Fruit fly (Drosophila melanogaster) whole organism, embryonic: Measurements from ENCODE around the gene CG33647.

Experiments
- CG10654 ChIP-seq: fragments of 200-800 bp; sonication (Bioruptor generic); optimal IDR thresholded peaks from 2 replicates; lab custom pipeline; 2016; ENCODE audit warnings: missing biosample characterization, missing genetic modification characterization
- CG11723 ChIP-seq: fragments of 200-800 bp; sonication (Bioruptor generic); optimal IDR thresholded peaks from 2 replicates; lab custom pipeline; 2017; ENCODE audit warnings: missing biosample characterization, mild to moderate bottlenecking, missing genetic modification characterization
- CG14014 ChIP-seq: fragments of 200-800 bp; sonication (Bioruptor generic); IDR thresholded peaks from 2 replicates; pipeline ENCODE4 v1.3.6; 2022; ENCODE audit warnings: missing biosample characterization, missing genetic modification characterization
- CTCF ChIP-seq: fragments of 200-800 bp; sonication (Bioruptor generic); optimal IDR thresholded peaks from 2 replicates; lab custom pipeline; 2017; ENCODE audit warnings: missing biosample characterization, mild to moderate bottlenecking, missing genetic modification characterization, moderate library complexity
- Ravus ChIP-seq: fragments of 200-800 bp; sonication (Bioruptor generic); IDR thresholded peaks from 2 replicates; pipeline ENCODE4 v1.3.6; 2022; ENCODE audit warnings: missing biosample characterization, missing genetic modification characterization
- fd102C ChIP-seq: fragments of 200-800 bp; sonication (Bioruptor generic); optimal IDR thresholded peaks from 2 replicates; lab custom pipeline; 2018; ENCODE audit warnings: missing biosample characterization, mild to moderate bottlenecking, missing genetic modification characterization, moderate library complexity
- trem ChIP-seq: fragments of 200-800 bp; optimal IDR thresholded peaks from 3 replicates; lab custom pipeline; 2019; ENCODE audit warnings: missing biosample characterization, mild to moderate bottlenecking, missing genetic modification characterization, moderate library complexity
- ttk ChIP-seq: fragments of 200-800 bp; sonication (Bioruptor generic); IDR thresholded peaks from 2 replicates; pipeline ENCODE4 v2.1.2; 2022; ENCODE audit warnings: missing biosample characterization, missing genetic modification characterization

DNA sequence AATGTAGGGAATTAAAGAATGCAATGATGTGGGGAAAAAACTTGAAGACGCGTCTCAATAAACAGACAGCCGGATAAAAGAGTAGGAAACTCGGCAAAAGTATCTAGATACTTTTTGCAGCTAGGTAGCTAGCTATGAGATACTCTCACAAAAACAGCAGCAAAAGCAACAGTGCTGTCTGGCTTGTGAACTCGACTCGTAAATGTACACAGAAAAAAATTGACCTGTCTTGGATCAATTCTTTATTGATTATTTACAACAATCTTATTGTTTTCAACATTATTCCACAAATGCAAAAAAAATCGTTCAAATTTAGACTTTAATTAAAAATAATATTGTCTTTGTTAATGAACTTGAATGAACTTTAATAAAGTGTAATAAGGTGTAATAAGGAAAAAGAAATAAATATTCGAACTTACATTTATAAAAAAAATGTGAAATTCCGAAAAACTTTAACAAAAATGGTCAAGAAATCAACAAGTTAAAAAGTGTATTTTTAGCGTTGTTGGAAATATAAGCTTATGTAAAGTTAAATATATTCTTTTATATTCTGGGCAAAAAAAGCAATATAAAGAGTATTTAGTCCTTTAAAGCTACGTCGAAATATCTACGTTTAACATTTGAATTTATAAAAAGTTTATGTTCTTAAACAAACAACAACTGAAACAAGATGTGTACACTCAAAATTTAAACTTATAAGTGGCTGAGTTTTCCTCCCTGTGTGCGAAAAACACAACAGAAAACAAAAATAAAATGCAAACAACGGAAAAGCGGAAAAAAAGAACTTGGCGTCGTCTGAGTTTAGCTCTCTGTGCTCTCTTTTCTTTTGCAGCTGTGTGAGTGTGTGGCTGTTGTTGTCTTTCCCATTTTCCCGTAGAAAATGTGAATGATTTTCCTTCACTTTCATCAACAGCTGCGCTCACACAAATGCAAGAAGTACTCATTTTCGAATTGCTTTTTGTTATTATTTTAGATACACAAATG lies 2.1 kb upstream of the CG33647 start:
- no peak for TF ChIP-seq ttk (GFP tag; lab: Robert Waterston, UW)
- no peak for TF ChIP-seq CG10654
- TF ChIP-seq trem (tag; lab: Kevin White, UChicago): no peak
- no peak for TF ChIP-seq fd102C (GFP tag; lab: Kevin White, UChicago)
- TF ChIP-seq CG11723 (GFP tag; lab: Kevin White, UChicago): no peak
- TF ChIP-seq Ravus (GFP tag; lab: Robert Waterston, UW): no peak
- no peak for TF ChIP-seq CG14014
- TF ChIP-seq CTCF: no peak
